Fruit fly (Drosophila melanogaster) whole organism, adult: ENCODE data around the gene Dsor1.
A peak's percentile ranks its signal among the peaks of the same experiment; 100 is the strongest.

ENCODE experiments used
- CG11617 ChIP-seq: fragments of 200-800 bp; sonication (Bioruptor generic); optimal IDR thresholded peaks from 2 replicates; lab custom pipeline; 2017; ENCODE audit warnings: mild to moderate bottlenecking, missing biosample characterization, missing genetic modification reagents, missing genetic modification characterization
- CG12768 ChIP-seq: fragments of 200-800 bp; sonication (Bioruptor generic); optimal IDR thresholded peaks from 2 replicates; lab custom pipeline; 2017; ENCODE audit warnings: missing biosample characterization, missing genetic modification characterization, mild to moderate bottlenecking, moderate library complexity, missing genetic modification reagents
- CG14711 ChIP-seq: fragments of 200-800 bp; sonication (Bioruptor generic); optimal IDR thresholded peaks from 2 replicates; lab custom pipeline; 2018; ENCODE audit warnings: missing biosample characterization, mild to moderate bottlenecking, missing genetic modification characterization, moderate library complexity
- CG1620 ChIP-seq: fragments of 200-800 bp; sonication (Bioruptor generic); optimal IDR thresholded peaks from 2 replicates; lab custom pipeline; 2016; ENCODE audit warnings: missing biosample characterization, missing genetic modification characterization
- CG33017 ChIP-seq: fragments of 200-800 bp; sonication (Bioruptor generic); optimal IDR thresholded peaks from 2 replicates; lab custom pipeline; 2018; ENCODE audit warnings: missing biosample characterization, mild to moderate bottlenecking, missing genetic modification characterization, moderate library complexity
- CG5204 ChIP-seq: fragments of 200-800 bp; sonication (Bioruptor generic); optimal IDR thresholded peaks from 2 replicates; lab custom pipeline; 2016; ENCODE audit warnings: missing biosample characterization, missing genetic modification characterization
- CG7045 ChIP-seq: fragments of 200-800 bp; sonication (Bioruptor generic); optimal IDR thresholded peaks from 2 replicates; lab custom pipeline; 2017; ENCODE audit warnings: missing biosample characterization, mild to moderate bottlenecking, missing genetic modification characterization
- CG7101 ChIP-seq: fragments of 200-800 bp; sonication (Bioruptor generic); optimal IDR thresholded peaks from 2 replicates; lab custom pipeline; 2018; ENCODE audit warnings: missing biosample characterization, mild to moderate bottlenecking, missing genetic modification characterization, moderate library complexity
- Clk ChIP-seq: fragments of 200-800 bp; sonication (Bioruptor generic); optimal IDR thresholded peaks from 2 replicates; lab custom pipeline; 2017; ENCODE audit warnings: missing biosample characterization, missing genetic modification characterization
- Crg-1 ChIP-seq: fragments of 200-800 bp; sonication (Bioruptor generic); optimal IDR thresholded peaks from 2 replicates; lab custom pipeline; 2016; ENCODE audit warnings: missing biosample characterization, missing genetic modification characterization
- Hr96 ChIP-seq: fragments of 200-800 bp; sonication (Bioruptor generic); optimal IDR thresholded peaks from 2 replicates; lab custom pipeline; 2016; ENCODE audit warnings: missing biosample characterization, missing genetic modification characterization
- Mnt ChIP-seq: fragments of 200-800 bp; sonication (Bioruptor generic); optimal IDR thresholded peaks from 2 replicates; lab custom pipeline; 2016; ENCODE audit warnings: missing biosample characterization, mild to moderate bottlenecking, missing genetic modification characterization
- bab1 ChIP-seq: fragments of 200-800 bp; sonication (Bioruptor generic); optimal IDR thresholded peaks from 3 replicates; lab custom pipeline; 2019; ENCODE audit warnings: missing biosample characterization, mild to moderate bottlenecking, missing genetic modification characterization, moderate library complexity
- cic ChIP-seq: fragments of 200-800 bp; sonication (Bioruptor generic); optimal IDR thresholded peaks from 2 replicates; lab custom pipeline; 2017; ENCODE audit warnings: missing biosample characterization, mild to moderate bottlenecking, missing genetic modification characterization, moderate library complexity
- cnc ChIP-seq, 2 experiments: fragments of >200 bp; optimal IDR thresholded peaks; 2 replicates each; lab custom pipeline; 2017
- kay ChIP-seq: fragments of 200-800 bp; sonication (Bioruptor generic); peaks from one replicate; lab custom pipeline; 2016; ENCODE audit warnings: missing biosample characterization, missing genetic modification characterization, borderline replicate concordance
- ovo ChIP-seq: fragments of 200-800 bp; sonication (Bioruptor generic); optimal IDR thresholded peaks from 2 replicates; lab custom pipeline; 2016; ENCODE audit warnings: missing biosample characterization, missing genetic modification characterization
- pad ChIP-seq: fragments of 200-800 bp; sonication (Bioruptor generic); optimal IDR thresholded peaks from 3 replicates; lab custom pipeline; 2017; ENCODE audit warnings: missing biosample characterization, missing genetic modification characterization, mild to moderate bottlenecking, moderate library complexity, missing genetic modification reagents
- tj ChIP-seq: fragments of 200-800 bp; sonication (Bioruptor generic); optimal IDR thresholded peaks from 3 replicates; lab custom pipeline; 2017; ENCODE audit warnings: missing biosample characterization, mild to moderate bottlenecking, missing genetic modification characterization, moderate library complexity
- toe ChIP-seq: fragments of 200-800 bp; sonication (Bioruptor generic); optimal IDR thresholded peaks from 2 replicates; lab custom pipeline; 2016; ENCODE audit warnings: missing biosample characterization, missing genetic modification characterization

The Dsor1 gene

dm6 chrX:9247171-9247783 is at the start of gene Dsor1, which contains the start of gene amx:
TSS of gene Dsor1 (plus strand) at chrX:9247342.
TSS of gene amx (minus strand) at chrX:9247336.
- TF ChIP-seq ovo (peak; percentile 32), pad (no peak), CG12768 (no peak), CG7101 (tag; lab: Kevin White, UChicago) (peak; percentile 24), tj (GFP tag; lab: Kevin White, UChicago) (peak; percentile 70), Clk (GFP tag; lab: Kevin White, UChicago) (no peak), bab1 (peak; percentile 26)

dm6 chrX:9200234-9200633 is 46.9 kb upstream of the Dsor1 start:
- TF ChIP-seq CG11617 (GFP tag; lab: Kevin White, UChicago) = no peak
- peak; percentile 58 for TF ChIP-seq Mnt
- TF ChIP-seq CG7101 (tag; lab: Kevin White, UChicago) = no peak

- TF ChIP-seq Hr96 (GFP tag; lab: Kevin White, UChicago) (no peak), tj (GFP tag; lab: Kevin White, UChicago) (no peak), CG7045 (GFP tag; lab: Kevin White, UChicago) (no peak), Mnt (peak; percentile 84)
Observed at dm6 chrX:9201080-9201479, 46.1 kb upstream of the Dsor1 start.

dm6 chrX:9201866-9202681 is 45.1 kb upstream of the Dsor1 start:
- TF ChIP-seq ovo = peak; percentile 45
- no peak for TF ChIP-seq cnc (optimal IDR thresholded peaks at IDR 0.05; lab: Kevin White, UChicago)
- peak; percentile 91 for TF ChIP-seq CG11617 (GFP tag; lab: Kevin White, UChicago)
- peak; percentile 84 for TF ChIP-seq CG7045 (GFP tag; lab: Kevin White, UChicago)
- TF ChIP-seq toe (GFP tag; lab: Kevin White, UChicago) = peak; percentile 22
- TF ChIP-seq kay (GFP tag; lab: Kevin White, UChicago) = no peak
- peak; percentile 71 for TF ChIP-seq cic (GFP tag; lab: Kevin White, UChicago)
- TF ChIP-seq Clk (GFP tag; lab: Kevin White, UChicago) = peak; percentile 43
- TF ChIP-seq tj (GFP tag; lab: Kevin White, UChicago) = peak; percentile 80
- peak; percentile 95 for TF ChIP-seq CG7101 (tag; lab: Kevin White, UChicago)
- TF ChIP-seq Mnt = peak; percentile 64
- TF ChIP-seq CG33017 (tag; lab: Kevin White, UChicago) = peak; percentile 83
- peak; percentile 39 for TF ChIP-seq Hr96 (GFP tag; lab: Kevin White, UChicago)
- peak; percentile 76 for TF ChIP-seq CG12768
- peak; percentile 62 for TF ChIP-seq bab1
- peak; percentile 61 for TF ChIP-seq Crg-1 (GFP tag; lab: Kevin White, UChicago)
- TF ChIP-seq CG5204 (GFP tag; lab: Kevin White, UChicago) = peak; percentile 35
- TF ChIP-seq pad = peak; percentile 80
- TF ChIP-seq CG1620 (GFP tag; lab: Kevin White, UChicago) = peak; percentile 65
- peak; percentile 88 for TF ChIP-seq CG14711 (tag; lab: Kevin White, UChicago)

dm6 chrX:9210787-9211186 is 36.4 kb upstream of the Dsor1 start, which contains the start of gene SmydA-9:
TSS of gene SmydA-9 (minus strand) at chrX:9210887.
- TF ChIP-seq kay (GFP tag; lab: Kevin White, UChicago) = no peak
- no peak for TF ChIP-seq CG7101 (tag; lab: Kevin White, UChicago)
- no peak for TF ChIP-seq Clk (GFP tag; lab: Kevin White, UChicago)
- TF ChIP-seq CG5204 (GFP tag; lab: Kevin White, UChicago) = no peak
- no peak for TF ChIP-seq cic (GFP tag; lab: Kevin White, UChicago)
- TF ChIP-seq Crg-1 (GFP tag; lab: Kevin White, UChicago) = no peak
- TF ChIP-seq CG14711 (tag; lab: Kevin White, UChicago) = no peak
- no peak for TF ChIP-seq CG11617 (GFP tag; lab: Kevin White, UChicago)
- TF ChIP-seq bab1 = no peak
- no peak for TF ChIP-seq toe (GFP tag; lab: Kevin White, UChicago)
- no peak for TF ChIP-seq CG33017 (tag; lab: Kevin White, UChicago)

- TF ChIP-seq CG12768 = no peak
- no peak for TF ChIP-seq cic (GFP tag; lab: Kevin White, UChicago)
- no peak for TF ChIP-seq Hr96 (GFP tag; lab: Kevin White, UChicago)
- no peak for TF ChIP-seq CG33017 (tag; lab: Kevin White, UChicago)
- no peak for TF ChIP-seq CG5204 (GFP tag; lab: Kevin White, UChicago)
- no peak for TF ChIP-seq CG7045 (GFP tag; lab: Kevin White, UChicago)
- no peak for TF ChIP-seq CG14711 (tag; lab: Kevin White, UChicago)
- no peak for TF ChIP-seq Mnt
- TF ChIP-seq CG1620 (GFP tag; lab: Kevin White, UChicago) = no peak
- TF ChIP-seq pad = no peak
- TF ChIP-seq Clk (GFP tag; lab: Kevin White, UChicago) = no peak
- TF ChIP-seq tj (GFP tag; lab: Kevin White, UChicago) = no peak
- no peak for TF ChIP-seq cnc (optimal IDR thresholded peaks at IDR 0.05; lab: Kevin White, UChicago)
Observed at dm6 chrX:9214576-9214975, 32.6 kb upstream of the Dsor1 start, which contains the start of gene Obp8a. TSS of gene Obp8a (plus strand) at chrX:9214876.
